Worm (Caenorhabditis elegans) whole organism, L2 larva: ENCODE results near the gene C34D10.5.
A peak's percentile ranks its signal among the peaks of the same experiment; 100 is the strongest.

Experiments used
- C34F6.9 ChIP-seq: fragments of 150-350 bp; optimal IDR thresholded peaks from 2 replicates; lab custom pipeline; 2014; ENCODE audit warnings: missing biosample characterization, missing genetic modification characterization
- F13H6.1 ChIP-seq: sonication (generic microtip); optimal IDR thresholded peaks from 2 replicates; lab custom pipeline; 2016; ENCODE audit warnings: missing genetic modification characterization, missing compliant biosample characterization
- aly-2 ChIP-seq: fragments of 150-350 bp; optimal IDR thresholded peaks from 2 replicates; lab custom pipeline; 2014; ENCODE audit warnings: missing biosample characterization, missing genetic modification characterization
- blmp-1 ChIP-seq: sonication (generic microtip); optimal IDR thresholded peaks from 2 replicates; lab custom pipeline; 2017; ENCODE audit warnings: missing genetic modification characterization, mild to moderate bottlenecking, missing compliant biosample characterization, antibody characterized with exemption, moderate library complexity; ENCODE audit not compliant: insufficient read depth
- ceh-16 ChIP-seq: fragments of 150-350 bp; optimal IDR thresholded peaks from 2 replicates; lab custom pipeline; 2014; ENCODE audit warnings: missing biosample characterization, missing genetic modification characterization
- ceh-82 ChIP-seq: fragments of 150-350 bp; optimal IDR thresholded peaks from 2 replicates; lab custom pipeline; 2014; ENCODE audit warnings: missing biosample characterization, missing genetic modification characterization
- fos-1 ChIP-seq: fragments of 150-350 bp; optimal IDR thresholded peaks from 2 replicates; lab custom pipeline; 2014; ENCODE audit warnings: missing biosample characterization, missing genetic modification characterization
- gmeb-1 ChIP-seq: fragments of 150-350 bp; optimal IDR thresholded peaks from 2 replicates; lab custom pipeline; 2014; ENCODE audit warnings: missing biosample characterization, missing genetic modification characterization
- lin-11 ChIP-seq: fragments of 150-350 bp; sonication (generic microtip); optimal IDR thresholded peaks from 2 replicates; lab custom pipeline; 2014; ENCODE audit warnings: missing biosample characterization, missing genetic modification characterization, inconsistent platforms, mixed read lengths
- lin-13 ChIP-seq: fragments of 150-350 bp; optimal IDR thresholded peaks from 2 replicates; lab custom pipeline; 2014; ENCODE audit warnings: missing biosample characterization, missing genetic modification reagents, missing genetic modification characterization
- lsy-2 ChIP-seq, 2 experiments: fragments of 150-350 bp in 1 of 2; sonication (generic microtip) in 1 of 2; optimal IDR thresholded peaks; 2 replicates each; lab custom pipeline; 2014 to 2017; ENCODE audit warnings: missing biosample characterization in 2 of 2, missing genetic modification characterization in 2 of 2
- mab-5 ChIP-seq: fragments of 150-350 bp; optimal IDR thresholded peaks from 2 replicates; lab custom pipeline; 2014; ENCODE audit warnings: missing biosample characterization, missing genetic modification characterization
- nhr-11 ChIP-seq: fragments of 150-350 bp; optimal IDR thresholded peaks from 2 replicates; lab custom pipeline; 2014; ENCODE audit warnings: missing biosample characterization, missing genetic modification characterization
- nhr-12 ChIP-seq: fragments of 150-350 bp; optimal IDR thresholded peaks from 2 replicates; lab custom pipeline; 2014; ENCODE audit warnings: missing biosample characterization, missing genetic modification characterization
- nhr-129 ChIP-seq: fragments of 150-350 bp; optimal IDR thresholded peaks from 2 replicates; lab custom pipeline; 2014; ENCODE audit warnings: missing biosample characterization, missing genetic modification characterization
- nhr-21 ChIP-seq: fragments of 150-350 bp; optimal IDR thresholded peaks from 2 replicates; lab custom pipeline; 2014; ENCODE audit warnings: missing biosample characterization, missing genetic modification characterization
- nhr-237 ChIP-seq: fragments of 150-350 bp; optimal IDR thresholded peaks from 2 replicates; lab custom pipeline; 2014; ENCODE audit warnings: missing biosample characterization, missing genetic modification characterization
- nhr-77 ChIP-seq: fragments of 150-350 bp; optimal IDR thresholded peaks from 2 replicates; lab custom pipeline; 2014; ENCODE audit warnings: missing biosample characterization, missing genetic modification characterization
- sem-4 ChIP-seq: fragments of 150-350 bp; optimal IDR thresholded peaks from 2 replicates; lab custom pipeline; 2014; ENCODE audit warnings: missing biosample characterization, missing genetic modification reagents, missing genetic modification characterization
- sma-3 ChIP-seq: sonication (generic microtip); optimal IDR thresholded peaks from 2 replicates; lab custom pipeline; 2016; ENCODE audit warnings: missing genetic modification reagents, missing genetic modification characterization, missing compliant biosample characterization
- sma-9 ChIP-seq, 2 experiments: fragments of 150-350 bp in 1 of 2; sonication (generic microtip) in 1 of 2; optimal IDR thresholded peaks; 2 replicates each; lab custom pipeline; 2014 to 2016; ENCODE audit warnings: missing genetic modification characterization in 2 of 2, mild to moderate bottlenecking in 1 of 2, missing biosample characterization in 1 of 2, missing compliant biosample characterization in 1 of 2, missing genetic modification reagents in 1 of 2, moderate library complexity in 1 of 2
- snpc-4 ChIP-seq: fragments of 150-350 bp; optimal IDR thresholded peaks from 2 replicates; lab custom pipeline; 2014; ENCODE audit warnings: missing biosample characterization, missing genetic modification characterization
- unc-55 ChIP-seq: fragments of 150-350 bp; sonication (generic microtip); optimal IDR thresholded peaks from 3 replicates; lab custom pipeline; 2014; ENCODE audit warnings: missing biosample characterization, missing genetic modification reagents, missing genetic modification characterization
- unc-62 ChIP-seq: fragments of 150-350 bp; optimal IDR thresholded peaks from 2 replicates; lab custom pipeline; 2014; ENCODE audit warnings: missing biosample characterization, missing genetic modification reagents, missing genetic modification characterization

Gene C34D10.5

DNA sequence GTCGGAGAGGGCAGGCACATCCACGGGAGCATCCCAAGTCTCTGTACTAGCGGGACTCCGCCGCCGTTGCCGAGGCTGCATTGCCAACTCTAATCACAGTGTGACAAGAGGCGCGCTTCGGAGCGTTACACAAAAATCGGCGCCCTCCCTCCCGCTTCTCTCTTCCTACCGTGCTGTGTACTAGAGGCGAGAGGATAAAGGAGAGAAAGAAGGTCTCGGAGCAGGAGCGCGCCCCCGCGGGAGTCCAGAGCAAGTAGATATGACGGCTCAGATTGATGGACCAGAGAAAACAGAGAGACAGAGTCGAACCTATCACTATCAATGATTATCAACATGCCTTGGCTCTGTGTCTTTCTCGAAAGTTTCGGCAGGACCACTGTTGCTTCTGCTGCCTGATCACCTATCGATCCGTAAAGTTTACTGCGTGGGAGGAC lies 35.2 kb downstream of the C34D10.5 start:
- TF ChIP-seq sma-9 (GFP tag; optimal IDR thresholded peaks at IDR 0.05; lab: Kevin White, UChicago) (peak; percentile 48), sma-9 (tag; optimal IDR thresholded peaks at IDR 0.05; lab: Kevin White, UChicago) (no peak), lin-11 (tag; lab: Kevin White, UChicago) (no peak), sem-4 (tag; lab: Kevin White, UChicago) (no peak), nhr-129 (peak; percentile 30), lsy-2 (tag; optimal IDR thresholded peaks at IDR 0.05; lab: Kevin White, UChicago) (peak in 1 of 2 experiments; percentile 39), F13H6.1 (tag; lab: Kevin White, UChicago) (peak; percentile 80)

- no peak for TF ChIP-seq nhr-237 (tag; lab: Kevin White, UChicago)
Observed at ce11 chrX:8054478-8054877, 36.7 kb downstream of the C34D10.5 start.

DNA sequence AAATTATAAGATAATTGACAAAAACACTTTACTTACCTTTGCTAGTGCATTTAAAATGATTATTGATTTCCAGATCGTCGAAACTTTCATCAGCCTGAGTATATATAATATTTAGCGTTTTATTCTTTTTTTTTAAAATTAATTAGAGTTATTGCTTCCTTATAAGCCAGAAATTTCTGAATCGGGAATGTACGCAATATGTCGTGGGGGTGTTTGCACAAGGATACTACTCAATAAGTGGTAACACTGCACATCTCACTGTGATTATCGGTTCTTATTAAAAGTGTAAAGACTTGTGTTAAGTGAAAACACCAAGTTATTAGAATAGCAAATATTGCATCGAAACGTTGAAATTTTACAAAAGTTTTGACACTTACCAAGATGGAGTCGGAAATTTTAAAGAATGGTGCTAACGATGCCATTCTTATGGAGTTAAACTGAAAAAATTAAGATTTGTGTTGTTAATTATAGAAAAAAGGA lies 40.0 kb downstream of the C34D10.5 start, which contains the start of gene dim-1:
dim-1 (minus strand) TSS at position 430 of the 480 bp plus-strand sequence.
- TF ChIP-seq unc-62 (no peak), C34F6.9 (tag; lab: Kevin White, UChicago) (peak; percentile 64), unc-55 (GFP tag; lab: Kevin White, UChicago) (peak; percentile 25)

DNA sequence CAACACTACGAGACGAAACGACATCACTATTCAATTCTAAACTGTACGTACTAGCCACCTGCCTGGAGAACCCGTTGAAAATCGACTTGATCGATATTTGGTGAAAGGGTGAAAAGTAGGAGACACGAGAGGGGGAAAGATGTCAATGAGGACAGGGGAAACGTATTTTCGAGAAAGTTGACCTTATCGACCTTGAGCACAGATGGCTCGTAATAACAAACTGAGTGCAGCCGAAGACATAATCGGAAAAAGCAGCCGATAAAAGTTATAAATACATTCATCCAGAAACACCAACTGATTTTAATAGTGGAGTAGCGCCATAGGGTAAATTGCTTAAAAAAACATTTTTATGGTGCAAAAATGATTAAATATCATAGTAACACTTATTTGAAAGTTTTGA lies 42.2 kb downstream of the C34D10.5 start:
- TF ChIP-seq nhr-21 (tag; lab: Kevin White, UChicago) (no peak), ceh-16 (no peak), unc-55 (GFP tag; lab: Kevin White, UChicago) (no peak), F13H6.1 (tag; lab: Kevin White, UChicago) (no peak), blmp-1 (tag; lab: Kevin White, UChicago) (no peak)

ce11 chrX:8060823-8061222 lies 43.0 kb downstream of the C34D10.5 start, which contains the start of gene C18A11.3:
Gene C18A11.3, plus strand, starts transcription at chrX:8061123.
- TF ChIP-seq nhr-11 (tag; lab: Kevin White, UChicago) (no peak), mab-5 (no peak), aly-2 (tag; lab: Kevin White, UChicago) (no peak), ceh-82 (tag; lab: Kevin White, UChicago) (no peak), fos-1 (tag; lab: Kevin White, UChicago) (peak; percentile 24)

DNA sequence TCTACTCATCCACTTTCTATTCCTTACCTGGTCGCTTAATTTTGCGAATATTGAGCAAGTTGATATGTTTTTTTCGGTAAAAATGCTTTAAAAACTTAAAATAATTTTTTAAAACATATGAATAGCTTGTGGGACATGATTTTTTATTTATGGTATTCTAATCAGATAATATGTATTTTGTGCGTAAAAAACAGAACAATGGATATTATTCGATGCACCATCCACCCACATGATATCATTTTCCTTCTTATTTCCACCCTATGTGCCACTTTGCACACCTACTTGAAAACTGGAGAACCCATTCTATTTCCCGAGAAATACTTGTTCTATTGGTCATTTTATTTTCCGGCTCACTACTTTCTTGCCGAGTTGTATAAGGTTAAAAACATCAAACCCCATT lies 49.4 kb downstream of the C34D10.5 start, which contains the start of gene C18A11.2:
C18A11.2 (plus strand) TSS at position 301 of the 400 bp plus-strand sequence.
- TF ChIP-seq sma-3 (GFP tag; lab: Kevin White, UChicago) (no peak), snpc-4 (tag; lab: Kevin White, UChicago) (no peak), ceh-16 (no peak), unc-55 (GFP tag; lab: Kevin White, UChicago) (no peak), nhr-21 (tag; lab: Kevin White, UChicago) (no peak), nhr-12 (tag; lab: Kevin White, UChicago) (no peak), lin-11 (tag; lab: Kevin White, UChicago) (no peak), gmeb-1 (tag; lab: Kevin White, UChicago) (no peak), lin-13 (GFP tag; lab: Kevin White, UChicago) (no peak), nhr-77 (no peak)
- TF ChIP-seq, all 48 proteins: peak for 0
